Fruit fly (Drosophila melanogaster) whole organism, pupa: Measurements from ENCODE around the gene GlcAT-I.
A peak's percentile ranks its signal among the peaks of the same experiment; 100 is the strongest.

Experiments used
- CG10348 ChIP-seq: fragments of 200-800 bp; sonication (Bioruptor generic); IDR thresholded peaks from 2 replicates; pipeline ENCODE4 v1.3.6; 2022; ENCODE audit warnings: missing biosample characterization, missing genetic modification characterization
- CG12605 ChIP-seq: fragments of 200-800 bp; sonication (Bioruptor generic); IDR thresholded peaks from 2 replicates; pipeline ENCODE4 v1.3.6; 2022; ENCODE audit warnings: missing biosample characterization, missing genetic modification characterization
- CG13204 ChIP-seq: fragments of 200-800 bp; sonication (Bioruptor generic); optimal IDR thresholded peaks from 2 replicates; lab custom pipeline; 2018; ENCODE audit warnings: missing biosample characterization, mild to moderate bottlenecking, missing genetic modification characterization, moderate library complexity
- CG14655 ChIP-seq: fragments of 200-800 bp; sonication (Bioruptor generic); optimal IDR thresholded peaks from 3 replicates; lab custom pipeline; 2017; ENCODE audit warnings: mild to moderate bottlenecking, missing biosample characterization, missing genetic modification reagents, missing genetic modification characterization
- CG15710 ChIP-seq: fragments of 200-800 bp; sonication (Bioruptor generic); optimal IDR thresholded peaks from 2 replicates; lab custom pipeline; 2018; ENCODE audit warnings: missing biosample characterization, mild to moderate bottlenecking, missing genetic modification characterization, moderate library complexity
- CG17806 ChIP-seq: fragments of 200-800 bp; sonication (Bioruptor generic); optimal IDR thresholded peaks from 2 replicates; lab custom pipeline; 2018; ENCODE audit warnings: missing biosample characterization, mild to moderate bottlenecking, missing genetic modification characterization, moderate library complexity
- CG32121 ChIP-seq: fragments of 200-800 bp; sonication (Bioruptor generic); IDR thresholded peaks from 2 replicates; pipeline ENCODE4 v1.3.6; 2022; ENCODE audit warnings: missing biosample characterization, missing genetic modification characterization
- CG34367 ChIP-seq: fragments of 200-800 bp; sonication (Bioruptor generic); optimal IDR thresholded peaks from 2 replicates; lab custom pipeline; 2018; ENCODE audit warnings: missing biosample characterization, mild to moderate bottlenecking, missing genetic modification characterization
- CG4496 ChIP-seq: fragments of 200-800 bp; sonication (Bioruptor generic); IDR thresholded peaks from 3 replicates; pipeline ENCODE4 v1.3.6; 2022; ENCODE audit warnings: missing biosample characterization, missing genetic modification characterization
- CG8159 ChIP-seq: fragments of 200-800 bp; sonication (Bioruptor generic); optimal IDR thresholded peaks from 3 replicates; lab custom pipeline; 2018; ENCODE audit warnings: missing biosample characterization, mild to moderate bottlenecking, missing genetic modification characterization, moderate library complexity
- CG8301 ChIP-seq: fragments of 200-800 bp; sonication (Bioruptor generic); optimal IDR thresholded peaks from 2 replicates; lab custom pipeline; 2018; ENCODE audit warnings: missing biosample characterization, mild to moderate bottlenecking, missing genetic modification characterization
- CG9948 ChIP-seq: fragments of 200-800 bp; sonication (Bioruptor generic); optimal IDR thresholded peaks from 2 replicates; lab custom pipeline; 2018; ENCODE audit warnings: missing biosample characterization, mild to moderate bottlenecking, missing genetic modification characterization, moderate library complexity
- D1 ChIP-seq: fragments of 200-800 bp; sonication (Bioruptor generic); optimal IDR thresholded peaks from 2 replicates; lab custom pipeline; 2018; ENCODE audit warnings: missing biosample characterization, mild to moderate bottlenecking, missing genetic modification characterization, moderate library complexity
- EcR ChIP-seq: fragments of 200-800 bp; sonication (Bioruptor generic); optimal IDR thresholded peaks from 3 replicates; lab custom pipeline; 2019; ENCODE audit warnings: missing biosample characterization, missing genetic modification characterization, mild to moderate bottlenecking, moderate library complexity, missing genetic modification reagents
- Ets98B ChIP-seq: fragments of 200-800 bp; sonication (Bioruptor generic); IDR thresholded peaks from 2 replicates; pipeline ENCODE4 v1.3.6; 2022; ENCODE audit warnings: missing biosample characterization, missing genetic modification characterization
- Pif1A ChIP-seq: fragments of 200-800 bp; sonication (Bioruptor generic); optimal IDR thresholded peaks from 3 replicates; lab custom pipeline; 2016; ENCODE audit warnings: missing biosample characterization, missing genetic modification characterization
- Pif1B ChIP-seq: fragments of 200-800 bp; sonication (Bioruptor generic); optimal IDR thresholded peaks from 3 replicates; lab custom pipeline; 2016; ENCODE audit warnings: missing biosample characterization, missing genetic modification characterization
- Snoo ChIP-seq: fragments of 200-800 bp; sonication (Bioruptor generic); optimal IDR thresholded peaks from 3 replicates; lab custom pipeline; 2017; ENCODE audit warnings: missing biosample characterization, mild to moderate bottlenecking, missing genetic modification characterization, inconsistent platforms
- fd96Ca ChIP-seq: fragments of 200-800 bp; sonication (Bioruptor generic); IDR thresholded peaks from 3 replicates; pipeline ENCODE4 v1.3.6; 2022; ENCODE audit warnings: missing biosample characterization, missing genetic modification characterization
- gl ChIP-seq: fragments of 200-800 bp; sonication (Bioruptor generic); optimal IDR thresholded peaks from 2 replicates; lab custom pipeline; 2018; ENCODE audit warnings: missing biosample characterization, mild to moderate bottlenecking, missing genetic modification characterization
- rn ChIP-seq: fragments of 200-800 bp; sonication (Bioruptor generic); IDR thresholded peaks from 2 replicates; pipeline ENCODE4 v1.3.6; 2022; ENCODE audit warnings: missing biosample characterization, missing genetic modification characterization

GlcAT-I gene

dm6 chrX:4131049-4131629 lies at the start of gene GlcAT-I:
Gene GlcAT-I (plus strand): TSS chrX:4131211.
- TF ChIP-seq fd96Ca (GFP tag; lab: Robert Waterston, UW) = no peak
- TF ChIP-seq D1 (tag; lab: Kevin White, UChicago) = no peak
- no peak for TF ChIP-seq Ets98B (GFP tag; lab: Robert Waterston, UW)
- no peak for TF ChIP-seq gl (tag; lab: Kevin White, UChicago)
- no peak for TF ChIP-seq CG9948 (tag; lab: Kevin White, UChicago)
- no peak for TF ChIP-seq CG12605
- no peak for TF ChIP-seq CG14655 (GFP tag; lab: Kevin White, UChicago)
- TF ChIP-seq CG4496 (GFP tag; lab: Robert Waterston, UW) = no peak
- no peak for TF ChIP-seq rn (GFP tag; lab: Robert Waterston, UW)
- TF ChIP-seq CG13204 = no peak
- TF ChIP-seq EcR (GFP tag; lab: Kevin White, UChicago) = no peak
- no peak for TF ChIP-seq CG15710 (tag; lab: Kevin White, UChicago)

dm6 chrX:4089012-4089649 lies 41.9 kb upstream of the GlcAT-I start:
- TF ChIP-seq CG12605 (0 out of 2 replicates have a peak, but pooled peaks have one; percentile 24), Pif1B (GFP tag; lab: Kevin White, UChicago) (no peak), CG9948 (tag; lab: Kevin White, UChicago) (no peak), CG13204 (no peak), CG15710 (tag; lab: Kevin White, UChicago) (no peak), Snoo (no peak), Pif1A (peak; percentile 1), CG8301 (no peak), CG4496 (GFP tag; lab: Robert Waterston, UW) (no peak)

- no peak for TF ChIP-seq fd96Ca (GFP tag; lab: Robert Waterston, UW)
- no peak for TF ChIP-seq Pif1A
- TF ChIP-seq CG10348 (GFP tag; lab: Robert Waterston, UW) = no peak
- TF ChIP-seq EcR (GFP tag; lab: Kevin White, UChicago) = no peak
- no peak for TF ChIP-seq CG17806 (tag; lab: Kevin White, UChicago)
- no peak for TF ChIP-seq rn (GFP tag; lab: Robert Waterston, UW)
- no peak for TF ChIP-seq Snoo
- TF ChIP-seq CG14655 (GFP tag; lab: Kevin White, UChicago) = no peak
- no peak for TF ChIP-seq CG13204
- no peak for TF ChIP-seq Pif1B (GFP tag; lab: Kevin White, UChicago)
- TF ChIP-seq CG4496 (GFP tag; lab: Robert Waterston, UW) = no peak
These were observed 30.1 kb upstream of the GlcAT-I start, which contains the start of the genes Cmtr1 and CG15375 for dm6 chrX:4100824-4101368. Gene Cmtr1 (minus strand): TSS chrX:4101031. Gene CG15375 (plus strand): TSS chrX:4101318.

- TF ChIP-seq Snoo = no peak
- TF ChIP-seq CG13204 = no peak
- no peak for TF ChIP-seq CG4496 (GFP tag; lab: Robert Waterston, UW)
- no peak for TF ChIP-seq rn (GFP tag; lab: Robert Waterston, UW)
- no peak for TF ChIP-seq CG32121 (GFP tag; lab: Robert Waterston, UW)
- TF ChIP-seq EcR (GFP tag; lab: Kevin White, UChicago) = no peak
- no peak for TF ChIP-seq CG10348 (GFP tag; lab: Robert Waterston, UW)
These were observed 26.9 kb upstream of the GlcAT-I start, which contains the start of the genes Xpac and brn for dm6 chrX:4104132-4104531. Gene Xpac (minus strand): TSS chrX:4104197. Gene brn (plus strand): TSS chrX:4104342.

- no peak for TF ChIP-seq CG8301
- TF ChIP-seq CG34367 = no peak
- peak; percentile 3 for TF ChIP-seq CG15710 (tag; lab: Kevin White, UChicago)
- no peak for TF ChIP-seq Pif1B (GFP tag; lab: Kevin White, UChicago)
- no peak for TF ChIP-seq CG9948 (tag; lab: Kevin White, UChicago)
- peak; percentile 5 for TF ChIP-seq CG8159 (tag; lab: Kevin White, UChicago)
- no peak for TF ChIP-seq Pif1A
- peak; percentile 52 for TF ChIP-seq Snoo
- TF ChIP-seq CG4496 (GFP tag; lab: Robert Waterston, UW) = peak; percentile 71; the same call in 2 of the 3 replicates
- TF ChIP-seq EcR (GFP tag; lab: Kevin White, UChicago) = peak; percentile 23
- no peak for TF ChIP-seq CG32121 (GFP tag; lab: Robert Waterston, UW)
- TF ChIP-seq CG10348 (GFP tag; lab: Robert Waterston, UW) = no peak
- TF ChIP-seq CG13204 = no peak
- no peak for TF ChIP-seq CG14655 (GFP tag; lab: Kevin White, UChicago)
- no peak for TF ChIP-seq gl (tag; lab: Kevin White, UChicago)
- no peak for TF ChIP-seq D1 (tag; lab: Kevin White, UChicago)
- peak; percentile 53 for TF ChIP-seq Ets98B (GFP tag; lab: Robert Waterston, UW)
- no peak for TF ChIP-seq fd96Ca (GFP tag; lab: Robert Waterston, UW)
- no peak for TF ChIP-seq CG17806 (tag; lab: Kevin White, UChicago)
- no peak for TF ChIP-seq rn (GFP tag; lab: Robert Waterston, UW)
- TF ChIP-seq CG12605 = peak; percentile 63
These were observed 25.2 kb upstream of the GlcAT-I start, which contains the start of gene cib for dm6 chrX:4105830-4106233. Gene cib (plus strand): TSS chrX:4106113.

- TF ChIP-seq CG32121 (GFP tag; lab: Robert Waterston, UW) (no peak), fd96Ca (GFP tag; lab: Robert Waterston, UW) (no peak), CG13204 (no peak), CG8159 (tag; lab: Kevin White, UChicago) (no peak), Pif1B (GFP tag; lab: Kevin White, UChicago) (no peak), CG14655 (GFP tag; lab: Kevin White, UChicago) (no peak)
These were observed 24.8 kb upstream of the GlcAT-I start for dm6 chrX:4106240-4106639.
